Worm (Caenorhabditis elegans) whole organism, dauer: ENCODE data around the gene K03H6.1.

Source experiments
- unc-62 ChIP-seq: sonication (generic microtip); optimal IDR thresholded peaks from 2 replicates; lab custom pipeline; 2017; ENCODE audit warnings: missing biosample characterization, missing genetic modification reagents, missing genetic modification characterization

The K03H6.1 gene

ce11 chrIV:1549095-1550093, 25.9 kb downstream of the K03H6.1 start:
- no peak for TF ChIP-seq unc-62

- no peak for TF ChIP-seq unc-62
Observed at ce11 chrIV:1550131-1550530, 26.6 kb downstream of the K03H6.1 start, which contains the start of gene C34H4.5. Gene C34H4.5 (minus strand): TSS chrIV:1550231.

- TF ChIP-seq unc-62, result no peak
Observed at ce11 chrIV:1550578-1550977, 27.1 kb downstream of the K03H6.1 start, which contains the start of gene tag-244. Gene tag-244 (plus strand): TSS chrIV:1550878.

- no peak for TF ChIP-seq unc-62
Observed at ce11 chrIV:1553195-1553918, 29.8 kb downstream of the K03H6.1 start, which contains the start of gene C34H4.2. Gene C34H4.2 (plus strand): TSS chrIV:1553752.

ce11 chrIV:1555021-1555720, 31.7 kb downstream of the K03H6.1 start, which contains the start of gene C34H4.1:
Gene C34H4.1 (plus strand): TSS chrIV:1555579.
- no peak for TF ChIP-seq unc-62

- TF ChIP-seq unc-62, result no peak
Observed at ce11 chrIV:1559931-1560330, 36.4 kb downstream of the K03H6.1 start, which contains the start of gene Y41D4B.17. Gene Y41D4B.17 (plus strand): TSS chrIV:1560104.

- no peak for TF ChIP-seq unc-62
Observed at ce11 chrIV:1561884-1562283, 38.4 kb downstream of the K03H6.1 start, which contains the start of gene hpo-6. Gene hpo-6 (plus strand): TSS chrIV:1562184.

ce11 chrIV:1563476-1564131, 40.1 kb downstream of the K03H6.1 start, which contains the start of gene Y41D4B.15:
Gene Y41D4B.15 (plus strand): TSS chrIV:1564081.
- TF ChIP-seq unc-62, result no peak

ce11 chrIV:1565725-1566124, 42.2 kb downstream of the K03H6.1 start:
- no peak for TF ChIP-seq unc-62

- TF ChIP-seq unc-62, result no peak
Observed at ce11 chrIV:1567577-1567976, 44.1 kb downstream of the K03H6.1 start.
